Worm (Caenorhabditis elegans) whole organism, L1 larva: Measurements from ENCODE around the gene F35E8.13.

ENCODE experiments used
- ama-1 ChIP-seq: fragments of 150-350 bp; optimal IDR thresholded peaks from 2 replicates; lab custom pipeline; 2014
- blmp-1 ChIP-seq: fragments of 150-350 bp; optimal IDR thresholded peaks from 2 replicates; lab custom pipeline; 2014; ENCODE audit warnings: missing biosample characterization, missing genetic modification characterization
- ces-1 ChIP-seq: fragments of 150-350 bp; optimal IDR thresholded peaks from 2 replicates; lab custom pipeline; 2014; ENCODE audit warnings: missing biosample characterization, missing genetic modification reagents, missing genetic modification characterization
- elt-2 ChIP-seq: sonication (generic microtip); optimal IDR thresholded peaks from 2 replicates; lab custom pipeline; 2016; ENCODE audit warnings: missing genetic modification characterization, mild to moderate bottlenecking, inconsistent platforms, missing compliant biosample characterization, missing genetic modification reagents
- mdl-1 ChIP-seq, 2 experiments: fragments of 150-350 bp; optimal IDR thresholded peaks; 2 replicates each; lab custom pipeline; 2014 to 2017; ENCODE audit warnings: missing biosample characterization in 2 of 2, missing genetic modification characterization in 2 of 2, inconsistent platforms in 1 of 2
- mep-1 ChIP-seq: fragments of 150-350 bp; optimal IDR thresholded peaks from 2 replicates; lab custom pipeline; 2014; ENCODE audit warnings: missing biosample characterization, missing genetic modification characterization
- nhr-11 ChIP-seq: fragments of 150-350 bp; optimal IDR thresholded peaks from 2 replicates; lab custom pipeline; 2014; ENCODE audit warnings: missing biosample characterization, missing genetic modification characterization
- pag-3 ChIP-seq: sonication (generic microtip); optimal IDR thresholded peaks from 2 replicates; lab custom pipeline; 2017; ENCODE audit warnings: missing genetic modification characterization, mild to moderate bottlenecking, missing compliant biosample characterization, antibody characterized with exemption, borderline replicate concordance; ENCODE audit not compliant: insufficient read depth
- rnt-1 ChIP-seq: sonication (generic microtip); optimal IDR thresholded peaks from 2 replicates; lab custom pipeline; 2016; ENCODE audit warnings: mild to moderate bottlenecking, missing genetic modification characterization, moderate library complexity, missing compliant biosample characterization
- snpc-4 ChIP-seq: fragments of 150-350 bp; optimal IDR thresholded peaks from 2 replicates; lab custom pipeline; 2014; ENCODE audit warnings: missing biosample characterization, missing genetic modification characterization
- unc-130 ChIP-seq: fragments of 150-350 bp; optimal IDR thresholded peaks from 2 replicates; lab custom pipeline; 2017; ENCODE audit warnings: missing biosample characterization, missing genetic modification characterization, inconsistent platforms
- ztf-4 ChIP-seq: fragments of 150-350 bp; optimal IDR thresholded peaks from 2 replicates; lab custom pipeline; 2014; ENCODE audit warnings: missing biosample characterization, missing genetic modification characterization

DNA sequence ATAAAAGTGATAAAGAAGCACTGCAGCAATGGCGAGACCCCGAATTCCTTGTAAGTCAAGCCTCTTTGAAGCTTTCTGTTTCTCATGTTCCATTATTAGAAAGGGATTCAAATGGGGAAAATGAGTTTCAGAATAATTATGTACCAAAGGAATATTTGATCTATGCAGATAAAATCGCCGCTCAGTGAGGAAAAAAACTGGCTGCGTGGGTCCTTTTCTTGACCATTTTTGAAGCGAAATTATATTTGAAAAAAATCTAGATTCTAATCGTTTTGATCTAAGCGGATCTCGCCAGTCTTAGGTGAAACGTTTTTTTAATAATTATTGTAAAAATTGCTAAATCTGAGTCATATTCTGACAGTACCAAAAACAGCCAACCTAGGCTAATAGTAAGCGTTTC, 38.4 kb upstream of the F35E8.13 start, which contains the start of gene oac-42:
- TF ChIP-seq rnt-1 (tag; lab: Kevin White, UChicago) (no peak), unc-130 (tag; lab: Kevin White, UChicago) (no peak), mdl-1 (tag; optimal IDR thresholded peaks at IDR 0.05; lab: Kevin White, UChicago) (no peak), snpc-4 (tag; lab: Kevin White, UChicago) (no peak), nhr-11 (tag; lab: Kevin White, UChicago) (no peak), ama-1 (lab: Kevin White, UChicago) (no peak), pag-3 (no peak), ztf-4 (tag; lab: Kevin White, UChicago) (no peak), blmp-1 (tag; lab: Kevin White, UChicago) (no peak), elt-2 (no peak), ces-1 (GFP tag; lab: Kevin White, UChicago) (no peak), mep-1 (tag; lab: Kevin White, UChicago) (no peak)
